Worm (Caenorhabditis elegans) whole organism, young adult: ENCODE data around the gene srh-241.

Experiments used
- B0019.2 ChIP-seq: fragments of 200-800 bp; sonication (Bioruptor generic); conservative IDR thresholded peaks from 2 replicates; pipeline ENCODE4 v1.3.6; 2022; ENCODE audit warnings: missing genetic modification reagents, missing genetic modification characterization, missing compliant biosample characterization
- B0035.1 ChIP-seq: sonication (generic microtip); optimal IDR thresholded peaks from 2 replicates; lab custom pipeline; 2016; ENCODE audit warnings: missing genetic modification characterization, mild to moderate bottlenecking, missing compliant biosample characterization, missing genotype, missing genetic modification reagents
- C06A6.2 ChIP-seq: fragments of 200-800 bp; sonication (Bioruptor generic); conservative IDR thresholded peaks from 2 replicates; pipeline ENCODE4 v1.3.6; 2022; ENCODE audit warnings: missing genetic modification characterization, missing compliant biosample characterization
- F10E7.11 ChIP-seq: sonication (generic microtip); optimal IDR thresholded peaks from 2 replicates; lab custom pipeline; 2017; ENCODE audit warnings: mild to moderate bottlenecking, missing genetic modification characterization, moderate library complexity, missing compliant biosample characterization
- F23B12.7 ChIP-seq: sonication (generic microtip); optimal IDR thresholded peaks from 2 replicates; lab custom pipeline; 2017; ENCODE audit warnings: missing genetic modification characterization, mild to moderate bottlenecking, missing compliant biosample characterization, antibody characterized with exemption, moderate library complexity; ENCODE audit not compliant: insufficient read depth
- F33H1.4 ChIP-seq: fragments of 200-800 bp; sonication (Bioruptor generic); IDR thresholded peaks from 2 replicates; pipeline ENCODE4 v1.3.6; 2022; ENCODE audit warnings: missing genetic modification reagents, missing genetic modification characterization, missing compliant biosample characterization
- T07F8.4 ChIP-seq: sonication (generic microtip); optimal IDR thresholded peaks from 2 replicates; lab custom pipeline; 2016; ENCODE audit warnings: mild to moderate bottlenecking, missing genetic modification characterization, moderate library complexity, missing compliant biosample characterization
- Y53F4B.3 ChIP-seq: fragments of 200-800 bp; sonication (Bioruptor generic); IDR thresholded peaks from 2 replicates; pipeline ENCODE4 v1.3.6; 2022; ENCODE audit warnings: missing genetic modification reagents, missing genetic modification characterization, missing compliant biosample characterization
- Y79H2A.3 ChIP-seq: fragments of 200-800 bp; sonication (Bioruptor generic); conservative IDR thresholded peaks from 2 replicates; pipeline ENCODE4 v1.3.6; 2022; ENCODE audit warnings: missing genetic modification reagents, missing genetic modification characterization, missing compliant biosample characterization
- ZK185.1 ChIP-seq: sonication (generic microtip); optimal IDR thresholded peaks from 2 replicates; lab custom pipeline; 2016; ENCODE audit warnings: mild to moderate bottlenecking, missing genetic modification characterization, missing compliant biosample characterization; ENCODE audit not compliant: poor library complexity, severe bottlenecking
- aptf-2 ChIP-seq: fragments of 200-800 bp; sonication (Bioruptor generic); conservative IDR thresholded peaks from 2 replicates; pipeline ENCODE4 v1.3.6; 2022; ENCODE audit warnings: missing genetic modification reagents, missing genetic modification characterization, missing compliant biosample characterization
- athp-1 ChIP-seq: sonication (generic microtip); optimal IDR thresholded peaks from 2 replicates; lab custom pipeline; 2017; ENCODE audit warnings: mild to moderate bottlenecking, missing genetic modification characterization, missing compliant biosample characterization
- ccch-3 ChIP-seq: fragments of 200-800 bp; sonication (Bioruptor generic); optimal IDR thresholded peaks from 2 replicates; lab custom pipeline; 2018; ENCODE audit warnings: mild to moderate bottlenecking, missing genetic modification characterization, missing compliant biosample characterization
- ceh-27 ChIP-seq: fragments of 200-800 bp; sonication (Bioruptor generic); optimal IDR thresholded peaks from 2 replicates; lab custom pipeline; 2018; ENCODE audit warnings: mild to moderate bottlenecking, missing genetic modification characterization, moderate library complexity, missing compliant biosample characterization
- ceh-40 ChIP-seq: fragments of 200-800 bp; sonication (Bioruptor generic); IDR thresholded peaks from 2 replicates; pipeline ENCODE4 v1.3.6; 2022; ENCODE audit warnings: missing genetic modification characterization, missing compliant biosample characterization
- die-1 ChIP-seq: sonication (generic microtip); optimal IDR thresholded peaks from 2 replicates; lab custom pipeline; 2016; ENCODE audit warnings: missing genotype, mild to moderate bottlenecking, missing genetic modification characterization, missing compliant biosample characterization
- dox-1 ChIP-seq: fragments of 200-800 bp; sonication (Bioruptor generic); IDR thresholded peaks from 2 replicates; pipeline ENCODE4 v1.3.6; 2022; ENCODE audit warnings: missing genetic modification reagents, missing genetic modification characterization, missing compliant biosample characterization
- egl-44 ChIP-seq: fragments of 200-800 bp; sonication (Bioruptor generic); IDR thresholded peaks from 2 replicates; pipeline ENCODE4 v1.3.6; 2022; ENCODE audit warnings: missing genetic modification reagents, missing genetic modification characterization, missing compliant biosample characterization
- gei-17 ChIP-seq: fragments of 200-800 bp; sonication (Bioruptor generic); optimal IDR thresholded peaks from 2 replicates; lab custom pipeline; 2018; ENCODE audit warnings: mild to moderate bottlenecking, missing genetic modification characterization, missing compliant biosample characterization
- hmg-20 ChIP-seq: fragments of 200-800 bp; sonication (Bioruptor generic); IDR thresholded peaks from 2 replicates; pipeline ENCODE4 v1.3.6; 2022; ENCODE audit warnings: missing genetic modification reagents, missing genetic modification characterization, missing compliant biosample characterization
- lag-1 ChIP-seq: fragments of 200-800 bp; sonication (Bioruptor generic); IDR thresholded peaks from 2 replicates; pipeline ENCODE4 v1.3.6; 2022; ENCODE audit warnings: missing genetic modification reagents, missing genetic modification characterization, missing compliant biosample characterization
- let-526 ChIP-seq: fragments of 200-800 bp; sonication (Bioruptor generic); IDR thresholded peaks from 2 replicates; pipeline ENCODE4 v1.3.6; 2022; ENCODE audit warnings: missing genetic modification reagents, missing genetic modification characterization, missing compliant biosample characterization
- lin-26 ChIP-seq: fragments of 200-800 bp; sonication (Bioruptor generic); IDR thresholded peaks from 2 replicates; pipeline ENCODE4 v1.3.6; 2022; ENCODE audit warnings: missing genetic modification reagents, missing genetic modification characterization, missing compliant biosample characterization
- lsl-1 ChIP-seq: fragments of 200-800 bp; sonication (Bioruptor generic); optimal IDR thresholded peaks from 2 replicates; lab custom pipeline; 2018; ENCODE audit warnings: mild to moderate bottlenecking, missing genetic modification characterization, moderate library complexity, missing compliant biosample characterization
- madf-10 ChIP-seq: sonication (generic microtip); optimal IDR thresholded peaks from 2 replicates; lab custom pipeline; 2016; ENCODE audit warnings: mild to moderate bottlenecking, missing genetic modification characterization, missing compliant biosample characterization
- madf-3 ChIP-seq: fragments of 200-800 bp; sonication (Bioruptor generic); IDR thresholded peaks from 2 replicates; pipeline ENCODE4 v1.3.6; 2022; ENCODE audit warnings: missing genetic modification reagents, missing genetic modification characterization, missing compliant biosample characterization
- mcd-1 ChIP-seq: fragments of 200-800 bp; sonication (Bioruptor generic); IDR thresholded peaks from 2 replicates; pipeline ENCODE4 v1.3.6; 2022; ENCODE audit warnings: missing genetic modification reagents, missing genetic modification characterization, missing compliant biosample characterization
- mxl-1 ChIP-seq: sonication (generic microtip); optimal IDR thresholded peaks from 2 replicates; lab custom pipeline; 2016; ENCODE audit warnings: missing genetic modification characterization, missing compliant biosample characterization
- nhr-179 ChIP-seq: sonication (generic microtip); optimal IDR thresholded peaks from 2 replicates; lab custom pipeline; 2016; ENCODE audit warnings: mild to moderate bottlenecking, missing genetic modification characterization, missing compliant biosample characterization
- nhr-90 ChIP-seq: sonication (generic microtip); optimal IDR thresholded peaks from 2 replicates; lab custom pipeline; 2016; ENCODE audit warnings: missing genotype, mild to moderate bottlenecking, missing genetic modification characterization, missing compliant biosample characterization
- rcor-1 ChIP-seq: fragments of 200-800 bp; sonication (Bioruptor generic); IDR thresholded peaks from 2 replicates; pipeline ENCODE4 v1.3.6; 2022; ENCODE audit warnings: missing genetic modification reagents, missing genetic modification characterization, missing compliant biosample characterization
- sptf-2 ChIP-seq: fragments of 200-800 bp; sonication (Bioruptor generic); optimal IDR thresholded peaks from 2 replicates; lab custom pipeline; 2018; ENCODE audit warnings: mild to moderate bottlenecking, missing genetic modification characterization, missing compliant biosample characterization
- tbx-9 ChIP-seq: sonication (generic microtip); optimal IDR thresholded peaks from 2 replicates; lab custom pipeline; 2016; ENCODE audit warnings: borderline replicate concordance, missing genetic modification characterization, inconsistent platforms, missing compliant biosample characterization
- tlf-1 ChIP-seq: fragments of 200-800 bp; sonication (Bioruptor generic); optimal IDR thresholded peaks from 2 replicates; lab custom pipeline; 2018; ENCODE audit warnings: mild to moderate bottlenecking, missing genetic modification characterization, missing compliant biosample characterization
- unc-130 ChIP-seq: sonication (generic microtip); optimal IDR thresholded peaks from 2 replicates; lab custom pipeline; 2016; ENCODE audit warnings: missing genetic modification reagents, missing genetic modification characterization, missing compliant biosample characterization
- zfh-2 ChIP-seq: fragments of 200-800 bp; sonication (Bioruptor generic); conservative IDR thresholded peaks from 2 replicates; pipeline ENCODE4 v1.3.6; 2022; ENCODE audit warnings: missing genetic modification reagents, missing genetic modification characterization, missing compliant biosample characterization
- ztf-22 ChIP-seq: fragments of 200-800 bp; sonication (Bioruptor generic); optimal IDR thresholded peaks from 2 replicates; lab custom pipeline; 2018; ENCODE audit warnings: mild to moderate bottlenecking, missing genetic modification characterization, moderate library complexity, missing compliant biosample characterization
- ztf-25 ChIP-seq: fragments of 200-800 bp; sonication (Bioruptor generic); IDR thresholded peaks from 2 replicates; pipeline ENCODE4 v1.3.6; 2022; ENCODE audit warnings: missing genetic modification reagents, missing genetic modification characterization, missing compliant biosample characterization
- ztf-3 ChIP-seq: fragments of 200-800 bp; sonication (Bioruptor generic); optimal IDR thresholded peaks from 2 replicates; lab custom pipeline; 2018; ENCODE audit warnings: mild to moderate bottlenecking, missing genetic modification characterization, missing compliant biosample characterization

The srh-241 gene

ce11 chrV:2869503-2869902 is at the start of gene srh-241:
Gene srh-241, minus strand, starts transcription at chrV:2869603.
- TF ChIP-seq nhr-90 (tag; lab: Kevin White, UChicago) = no peak
- TF ChIP-seq madf-10 = no peak
- TF ChIP-seq rcor-1 (GFP tag; lab: Robert Waterston, UW) = no peak
- no peak for TF ChIP-seq zfh-2 (GFP tag; lab: Robert Waterston, UW)
- no peak for TF ChIP-seq nhr-179 (tag; lab: Kevin White, UChicago)
- TF ChIP-seq ztf-25 (GFP tag; lab: Robert Waterston, UW) = no peak
- no peak for TF ChIP-seq unc-130 (GFP tag; lab: Kevin White, UChicago)
- TF ChIP-seq ccch-3 (GFP tag; lab: Kevin White, UChicago) = no peak
- TF ChIP-seq F33H1.4 (GFP tag; lab: Robert Waterston, UW) = no peak
- no peak for TF ChIP-seq sptf-2
- TF ChIP-seq F23B12.7 (tag; lab: Kevin White, UChicago) = no peak

- no peak for TF ChIP-seq madf-10
These were observed 44.5 kb upstream of the srh-241 start, which contains the start of gene srh-146 for ce11 chrV:2913948-2914347. Gene srh-146, plus strand, starts transcription at chrV:2914248.

ce11 chrV:2912901-2913300 is 43.5 kb upstream of the srh-241 start, which contains the start of gene C31B8.9:
Gene C31B8.9, minus strand, starts transcription at chrV:2913001.
- TF ChIP-seq mcd-1 = no peak
- no peak for TF ChIP-seq nhr-179 (tag; lab: Kevin White, UChicago)
- no peak for TF ChIP-seq tlf-1
- TF ChIP-seq ceh-27 (GFP tag; lab: Kevin White, UChicago) = no peak
- no peak for TF ChIP-seq let-526 (GFP tag; lab: Robert Waterston, UW)
- no peak for TF ChIP-seq ZK185.1 (tag; lab: Kevin White, UChicago)
- no peak for TF ChIP-seq tbx-9 (tag; lab: Kevin White, UChicago)
- no peak for TF ChIP-seq lin-26 (GFP tag; lab: Robert Waterston, UW)
- TF ChIP-seq dox-1 (GFP tag; lab: Robert Waterston, UW) = no peak

- TF ChIP-seq ceh-27 (GFP tag; lab: Kevin White, UChicago) (no peak), lag-1 (GFP tag; lab: Robert Waterston, UW) (no peak), Y79H2A.3 (GFP tag; lab: Robert Waterston, UW) (no peak), Y53F4B.3 (GFP tag; lab: Robert Waterston, UW) (no peak), C06A6.2 (GFP tag; lab: Robert Waterston, UW) (no peak), lsl-1 (GFP tag; lab: Kevin White, UChicago) (no peak), ztf-22 (GFP tag; lab: Kevin White, UChicago) (no peak)
These were observed 40.1 kb upstream of the srh-241 start, which contains the start of gene zmp-3 for ce11 chrV:2909525-2909924. Gene zmp-3, minus strand, starts transcription at chrV:2909625.

- no peak for TF ChIP-seq hmg-20 (GFP tag; lab: Robert Waterston, UW)
- TF ChIP-seq gei-17 (GFP tag; lab: Kevin White, UChicago) = no peak
- TF ChIP-seq B0019.2 (GFP tag; lab: Robert Waterston, UW) = no peak
- TF ChIP-seq madf-3 (GFP tag; lab: Robert Waterston, UW) = no peak
- no peak for TF ChIP-seq ceh-40 (GFP tag; lab: Robert Waterston, UW)
- TF ChIP-seq let-526 (GFP tag; lab: Robert Waterston, UW) = no peak
- no peak for TF ChIP-seq F10E7.11 (tag; lab: Kevin White, UChicago)
- no peak for TF ChIP-seq aptf-2 (GFP tag; lab: Robert Waterston, UW)
- no peak for TF ChIP-seq T07F8.4 (tag; lab: Kevin White, UChicago)
- TF ChIP-seq Y53F4B.3 (GFP tag; lab: Robert Waterston, UW) = no peak
- no peak for TF ChIP-seq egl-44
- no peak for TF ChIP-seq dox-1 (GFP tag; lab: Robert Waterston, UW)
- TF ChIP-seq B0035.1 (tag; lab: Kevin White, UChicago) = no peak
- no peak for TF ChIP-seq rcor-1 (GFP tag; lab: Robert Waterston, UW)
- TF ChIP-seq ztf-3 (GFP tag; lab: Kevin White, UChicago) = no peak
- TF ChIP-seq mcd-1 = no peak
- no peak for TF ChIP-seq mxl-1 (tag; lab: Kevin White, UChicago)
- TF ChIP-seq athp-1 (tag; lab: Kevin White, UChicago) = no peak
- TF ChIP-seq die-1 = no peak
These were observed 33.8 kb upstream of the srh-241 start, which contains the start of gene C31B8.7 for ce11 chrV:2903227-2903626. Gene C31B8.7, minus strand, starts transcription at chrV:2903327.
